Fruit fly (Drosophila melanogaster) whole organism, embryonic: ENCODE data around the gene CG3434.
A peak's percentile ranks its signal among the peaks of the same experiment; 100 is the strongest.

Source experiments
- Atf6 ChIP-seq: fragments of 200-800 bp; sonication (Bioruptor generic); IDR thresholded peaks from 2 replicates; pipeline ENCODE4 v1.3.6; 2022; ENCODE audit warnings: missing biosample characterization, missing genetic modification characterization
- CG10267 ChIP-seq: fragments of 200-800 bp; sonication (Bioruptor generic); optimal IDR thresholded peaks from 2 replicates; lab custom pipeline; 2018; ENCODE audit warnings: missing biosample characterization, mild to moderate bottlenecking, missing genetic modification characterization, moderate library complexity
- CG10366 ChIP-seq: fragments of 200-800 bp; sonication (Bioruptor generic); IDR thresholded peaks from 2 replicates; pipeline ENCODE4 v1.3.6; 2022; ENCODE audit warnings: missing biosample characterization, missing genetic modification characterization
- CG11696 ChIP-seq: fragments of 200-800 bp; sonication (Bioruptor generic); IDR thresholded peaks from 2 replicates; pipeline ENCODE4 v1.3.6; 2022; ENCODE audit warnings: missing biosample characterization, missing genetic modification characterization
- CG12299 ChIP-seq: fragments of 200-800 bp; sonication (Bioruptor generic); optimal IDR thresholded peaks from 2 replicates; lab custom pipeline; 2018; ENCODE audit warnings: missing biosample characterization, mild to moderate bottlenecking, missing genetic modification characterization
- CG12744 ChIP-seq: fragments of 200-800 bp; sonication (Bioruptor generic); optimal IDR thresholded peaks from 2 replicates; lab custom pipeline; 2016; ENCODE audit warnings: missing biosample characterization, missing genetic modification characterization
- CG13775 ChIP-seq: fragments of 200-800 bp; sonication (Bioruptor generic); optimal IDR thresholded peaks from 3 replicates; lab custom pipeline; 2017; ENCODE audit warnings: missing biosample characterization, mild to moderate bottlenecking, missing genetic modification characterization
- CG13894 ChIP-seq: fragments of 200-800 bp; sonication (Bioruptor generic); optimal IDR thresholded peaks from 3 replicates; lab custom pipeline; 2018; ENCODE audit warnings: missing biosample characterization, mild to moderate bottlenecking, missing genetic modification characterization, moderate library complexity
- CG14014 ChIP-seq: fragments of 200-800 bp; sonication (Bioruptor generic); IDR thresholded peaks from 2 replicates; pipeline ENCODE4 v1.3.6; 2022; ENCODE audit warnings: missing biosample characterization, missing genetic modification characterization
- CG14667 ChIP-seq: fragments of 200-800 bp; sonication (Bioruptor generic); IDR thresholded peaks from 2 replicates; pipeline ENCODE4 v1.3.6; 2022; ENCODE audit warnings: missing biosample characterization, missing genetic modification characterization
- CG14710 ChIP-seq: fragments of 200-800 bp; sonication (Bioruptor generic); optimal IDR thresholded peaks from 3 replicates; lab custom pipeline; 2019; ENCODE audit warnings: missing biosample characterization, mild to moderate bottlenecking, missing genetic modification characterization, moderate library complexity
- CG14860 ChIP-seq: fragments of 200-800 bp; sonication (Bioruptor generic); IDR thresholded peaks from 3 replicates; pipeline ENCODE4 v1.3.6; 2022; ENCODE audit warnings: missing biosample characterization, missing genetic modification characterization; ENCODE audit not compliant: partially characterized antibody
- CG15269 ChIP-seq: fragments of 200-800 bp; sonication (Bioruptor generic); optimal IDR thresholded peaks from 2 replicates; lab custom pipeline; 2018; ENCODE audit warnings: missing biosample characterization, mild to moderate bottlenecking, missing genetic modification characterization, moderate library complexity
- CG1602 ChIP-seq: fragments of 200-800 bp; sonication (Bioruptor generic); optimal IDR thresholded peaks from 3 replicates; lab custom pipeline; 2016; ENCODE audit warnings: missing biosample characterization, missing genetic modification characterization
- CG17385 ChIP-seq: fragments of 200-800 bp; sonication (Bioruptor generic); optimal IDR thresholded peaks from 3 replicates; lab custom pipeline; 2018; ENCODE audit warnings: missing biosample characterization, mild to moderate bottlenecking, missing genetic modification characterization
- CG17912 ChIP-seq: fragments of 200-800 bp; sonication (Bioruptor generic); optimal IDR thresholded peaks from 2 replicates; lab custom pipeline; 2018; ENCODE audit warnings: missing biosample characterization, mild to moderate bottlenecking, missing genetic modification characterization
- CG2120 ChIP-seq: fragments of 200-800 bp; sonication (Bioruptor generic); optimal IDR thresholded peaks from 3 replicates; lab custom pipeline; 2016; ENCODE audit warnings: missing biosample characterization, missing genetic modification characterization
- CG30020 ChIP-seq: fragments of 200-800 bp; optimal IDR thresholded peaks from 2 replicates; lab custom pipeline; 2019; ENCODE audit warnings: missing biosample characterization, mild to moderate bottlenecking, missing genetic modification characterization, moderate library complexity
- CG3065 ChIP-seq: fragments of 200-800 bp; sonication (Bioruptor generic); optimal IDR thresholded peaks from 2 replicates; lab custom pipeline; 2016; ENCODE audit warnings: missing biosample characterization, missing genetic modification characterization
- CG32532 ChIP-seq: fragments of 200-800 bp; sonication (Bioruptor generic); IDR thresholded peaks from 2 replicates; pipeline ENCODE4 v1.3.6; 2022; ENCODE audit warnings: missing biosample characterization, missing genetic modification characterization
- CG4282 ChIP-seq: fragments of 200-800 bp; sonication (Bioruptor generic); optimal IDR thresholded peaks from 2 replicates; lab custom pipeline; 2016; ENCODE audit warnings: missing biosample characterization, missing genetic modification characterization
- CG4707 ChIP-seq: fragments of 200-800 bp; sonication (Bioruptor generic); optimal IDR thresholded peaks from 2 replicates; lab custom pipeline; 2018; ENCODE audit warnings: missing biosample characterization, mild to moderate bottlenecking, missing genetic modification characterization, moderate library complexity
- CG6654 ChIP-seq: fragments of 200-800 bp; sonication (Bioruptor generic); optimal IDR thresholded peaks from 2 replicates; lab custom pipeline; 2017; ENCODE audit warnings: missing biosample characterization, mild to moderate bottlenecking, missing genetic modification characterization
- Chrac-16 ChIP-seq: fragments of 200-800 bp; sonication (Bioruptor generic); optimal IDR thresholded peaks from 3 replicates; lab custom pipeline; 2016; ENCODE audit warnings: missing biosample characterization, missing genetic modification characterization
- Dek ChIP-seq: fragments of 200-800 bp; sonication (Bioruptor generic); optimal IDR thresholded peaks from 3 replicates; lab custom pipeline; 2019; ENCODE audit warnings: missing biosample characterization, mild to moderate bottlenecking, missing genetic modification characterization, moderate library complexity
- Dip2 ChIP-seq: fragments of 200-800 bp; sonication (Bioruptor generic); IDR thresholded peaks from 2 replicates; pipeline ENCODE4 v1.3.6; 2022; ENCODE audit warnings: missing biosample characterization, missing genetic modification characterization
- Doc3 ChIP-seq: fragments of 200-800 bp; sonication (Bioruptor generic); IDR thresholded peaks from 3 replicates; pipeline ENCODE4 v1.3.6; 2022; ENCODE audit warnings: missing biosample characterization, missing genetic modification characterization; ENCODE audit not compliant: partially characterized antibody
- HLH54F ChIP-seq: fragments of 200-800 bp; sonication (Bioruptor generic); optimal IDR thresholded peaks from 3 replicates; lab custom pipeline; 2016; ENCODE audit warnings: missing biosample characterization, missing genetic modification characterization
- Hmr ChIP-seq: fragments of 200-800 bp; sonication (Bioruptor generic); optimal IDR thresholded peaks from 3 replicates; lab custom pipeline; 2017; ENCODE audit warnings: mild to moderate bottlenecking, missing biosample characterization, missing genetic modification reagents, missing genetic modification characterization
- Hmx ChIP-seq: fragments of 200-800 bp; sonication (Bioruptor generic); optimal IDR thresholded peaks from 2 replicates; lab custom pipeline; 2016; ENCODE audit warnings: missing biosample characterization, missing genetic modification characterization
- Hsf ChIP-seq: fragments of 200-800 bp; sonication (Bioruptor generic); optimal IDR thresholded peaks from 3 replicates; lab custom pipeline; 2016; ENCODE audit warnings: missing biosample characterization, missing genetic modification characterization
- Med ChIP-seq: fragments of 200-800 bp; sonication (Bioruptor generic); peaks from one replicate; lab custom pipeline; 2016; ENCODE audit warnings: missing biosample characterization, missing genetic modification characterization, mild to moderate bottlenecking, inconsistent platforms, moderate library complexity
- Oaz ChIP-seq: fragments of 200-800 bp; sonication (Bioruptor generic); IDR thresholded peaks from 2 replicates; pipeline ENCODE4 v1.3.6; 2022; ENCODE audit warnings: missing biosample characterization, missing genetic modification characterization
- Opbp ChIP-seq: fragments of 200-800 bp; sonication (Bioruptor generic); IDR thresholded peaks from 3 replicates; pipeline ENCODE4 v1.3.6; 2022; ENCODE audit warnings: missing biosample characterization, missing genetic modification characterization; ENCODE audit not compliant: partially characterized antibody
- Stat92E ChIP-seq, 3 experiments: fragments of >200 bp in 2 of 3; fragments of 200-800 bp in 1 of 3; sonication (Bioruptor generic) in 1 of 3; optimal IDR thresholded peaks; 2 replicates each; lab custom pipeline; 2017 to 2019; ENCODE audit warnings: missing biosample characterization in 3 of 3, missing genetic modification characterization in 3 of 3, mild to moderate bottlenecking in 1 of 3, moderate library complexity in 1 of 3
- Trl ChIP-seq, 3 experiments: fragments of >200 bp in 2 of 3; fragments of 200-800 bp in 1 of 3; sonication (Bioruptor generic) in 1 of 3; optimal IDR thresholded peaks; 2 replicates in 1 of 3; 3 replicates in 2 of 3; lab custom pipeline; 2016 to 2017; ENCODE audit warnings: missing biosample characterization in 1 of 3, missing genetic modification characterization in 1 of 3
- Usf ChIP-seq: fragments of 200-800 bp; sonication (Bioruptor generic); optimal IDR thresholded peaks from 2 replicates; lab custom pipeline; 2017; ENCODE audit warnings: missing genotype, missing biosample characterization, missing genetic modification characterization
- bbx ChIP-seq: fragments of 200-800 bp; sonication (Bioruptor generic); IDR thresholded peaks from 2 replicates; pipeline ENCODE4 v1.3.6; 2022; ENCODE audit warnings: missing biosample characterization, missing genetic modification characterization; ENCODE audit not compliant: partially characterized antibody
- bsh ChIP-seq, 2 experiments: fragments of 200-800 bp; sonication (Bioruptor generic); optimal IDR thresholded peaks; 2 replicates each; lab custom pipeline; 2017 to 2018; ENCODE audit warnings: mild to moderate bottlenecking in 2 of 2, missing biosample characterization in 2 of 2, missing genetic modification characterization in 2 of 2, moderate library complexity in 1 of 2
- btn ChIP-seq: fragments of 200-800 bp; sonication (Bioruptor generic); optimal IDR thresholded peaks from 2 replicates; lab custom pipeline; 2016; ENCODE audit warnings: missing biosample characterization, missing genetic modification characterization
- ci ChIP-seq: fragments of 200-800 bp; sonication (Bioruptor generic); IDR thresholded peaks from 3 replicates; pipeline ENCODE4 v1.3.6; 2022; ENCODE audit warnings: missing biosample characterization, missing genetic modification characterization
- dm ChIP-seq: fragments of 200-800 bp; sonication (Bioruptor generic); optimal IDR thresholded peaks from 3 replicates; lab custom pipeline; 2016; ENCODE audit warnings: missing biosample characterization, missing genetic modification characterization
- dmrt11E ChIP-seq: fragments of 200-800 bp; sonication (Bioruptor generic); optimal IDR thresholded peaks from 3 replicates; lab custom pipeline; 2018; ENCODE audit warnings: missing biosample characterization, mild to moderate bottlenecking, missing genetic modification characterization, moderate library complexity
- jumu ChIP-seq: fragments of 200-800 bp; sonication (Bioruptor generic); optimal IDR thresholded peaks from 3 replicates; lab custom pipeline; 2016; ENCODE audit warnings: missing biosample characterization, missing genetic modification characterization
- lab ChIP-seq: fragments of 200-800 bp; sonication (Bioruptor generic); optimal IDR thresholded peaks from 3 replicates; lab custom pipeline; 2017; ENCODE audit warnings: missing biosample characterization, missing genetic modification characterization, mild to moderate bottlenecking, moderate library complexity, missing genetic modification reagents
- pb ChIP-seq: fragments of 200-800 bp; sonication (Bioruptor generic); optimal IDR thresholded peaks from 3 replicates; lab custom pipeline; 2016; ENCODE audit warnings: missing biosample characterization, missing genetic modification characterization
- pnt ChIP-seq: fragments of 200-800 bp; sonication (Bioruptor generic); optimal IDR thresholded peaks from 3 replicates; lab custom pipeline; 2016; ENCODE audit warnings: missing biosample characterization, missing genetic modification characterization
- ranshi ChIP-seq: fragments of 200-800 bp; sonication (Bioruptor generic); IDR thresholded peaks from 2 replicates; pipeline ENCODE4 v1.3.6; 2022; ENCODE audit warnings: missing biosample characterization, missing genetic modification characterization
- row ChIP-seq: fragments of 200-800 bp; sonication (Bioruptor generic); IDR thresholded peaks from 3 replicates; pipeline ENCODE4 v1.3.6; 2022; ENCODE audit warnings: missing biosample characterization, missing genetic modification characterization
- stc ChIP-seq: fragments of 200-800 bp; sonication (Bioruptor generic); IDR thresholded peaks from 2 replicates; pipeline ENCODE4 v1.3.6; 2022; ENCODE audit warnings: missing biosample characterization, missing genetic modification characterization

Gene CG3434

dm6 chr3L:9435315-9435714 is 25.3 kb downstream of the CG3434 start, which contains the start of gene CG42526 (continued):
- TF ChIP-seq CG17912, result no peak
- no peak for TF ChIP-seq dmrt11E (tag; lab: Kevin White, UChicago)
- no peak for TF ChIP-seq CG4707 (GFP tag; lab: Kevin White, UChicago)
- TF ChIP-seq Doc3 (GFP tag; lab: Robert Waterston, UW), result peak; percentile 61
- peak; percentile 5 for TF ChIP-seq pb (GFP tag; lab: Kevin White, UChicago)
- peak; percentile 62 for TF ChIP-seq Hmr (GFP tag; lab: Kevin White, UChicago)
- peak; percentile 36 for TF ChIP-seq CG12744
- peak; percentile 1 for TF ChIP-seq CG13775 (GFP tag; lab: Kevin White, UChicago)
- TF ChIP-seq CG15269 (tag; lab: Kevin White, UChicago), result peak; percentile 48
- TF ChIP-seq CG13894 (tag; lab: Kevin White, UChicago), result peak; percentile 4
- TF ChIP-seq Trl (optimal IDR thresholded peaks at IDR 0.05; lab: Kevin White, UChicago), result no peak
- peak; percentile 37 for TF ChIP-seq Trl (GFP tag; optimal IDR thresholded peaks at IDR 0.05; lab: Kevin White, UChicago)
- peak in 1 of 2 experiments; percentile 28 for TF ChIP-seq bsh (GFP tag; optimal IDR thresholded peaks at IDR 0.05; lab: Kevin White, UChicago)
- TF ChIP-seq HLH54F (GFP tag; lab: Kevin White, UChicago), result peak; percentile 52
- no peak for TF ChIP-seq btn (GFP tag; lab: Kevin White, UChicago)
- TF ChIP-seq Hsf (GFP tag; lab: Kevin White, UChicago), result peak; percentile 63
- TF ChIP-seq Opbp, result 0 out of 3 replicates have a peak, but pooled peaks have one; percentile 47
- TF ChIP-seq CG3065 (GFP tag; lab: Kevin White, UChicago), result no peak
- peak; percentile 28 for TF ChIP-seq CG12299 (tag; lab: Kevin White, UChicago)
- no peak for TF ChIP-seq pnt (GFP tag; lab: Kevin White, UChicago)
- no peak for TF ChIP-seq jumu
- peak; percentile 55 for TF ChIP-seq lab (GFP tag; lab: Kevin White, UChicago)
- peak; percentile 35 for TF ChIP-seq Hmx (GFP tag; lab: Kevin White, UChicago)
- TF ChIP-seq stc (GFP tag; lab: Robert Waterston, UW), result no peak
- peak; percentile 55 for TF ChIP-seq CG10366 (GFP tag; lab: Robert Waterston, UW)
- no peak for TF ChIP-seq ranshi (GFP tag; lab: Robert Waterston, UW)
- no peak for TF ChIP-seq Stat92E (GFP tag; optimal IDR thresholded peaks at IDR 0.05; lab: Kevin White, UChicago)
- no peak for TF ChIP-seq CG6654 (GFP tag; lab: Kevin White, UChicago)
- no peak for TF ChIP-seq CG14860 (GFP tag; lab: Robert Waterston, UW)
- TF ChIP-seq CG14667 (GFP tag; lab: Robert Waterston, UW), result no peak
- peak; percentile 80 for TF ChIP-seq CG2120 (GFP tag; lab: Kevin White, UChicago)
- TF ChIP-seq ci (GFP tag; lab: Robert Waterston, UW), result peak; percentile 70
- peak; percentile 39 for TF ChIP-seq CG14710 (tag; lab: Kevin White, UChicago)
- TF ChIP-seq row (GFP tag; lab: Robert Waterston, UW), result peak; percentile 75
- peak; percentile 34 for TF ChIP-seq dm
- peak; percentile 63; the same call in 1 of the 2 replicates for TF ChIP-seq Atf6 (GFP tag; lab: Robert Waterston, UW)
- peak; percentile 96 for TF ChIP-seq Med (GFP tag; lab: Kevin White, UChicago)
- TF ChIP-seq CG10267, result peak; percentile 93
- TF ChIP-seq Usf (GFP tag; lab: Kevin White, UChicago), result no peak
- TF ChIP-seq CG14014 (GFP tag; lab: Robert Waterston, UW), result peak; percentile 73
- peak; percentile 44; the same call in 1 of the 2 replicates for TF ChIP-seq CG32532 (GFP tag; lab: Robert Waterston, UW)
- peak; percentile 53; the same call in 1 of the 2 replicates for TF ChIP-seq bbx (GFP tag; lab: Robert Waterston, UW)
- no peak for TF ChIP-seq CG30020 (tag; lab: Kevin White, UChicago)
- TF ChIP-seq Dip2 (GFP tag; lab: Robert Waterston, UW), result no peak
- peak; percentile 49 for TF ChIP-seq CG17385 (GFP tag; lab: Kevin White, UChicago)
- peak; percentile 16 for TF ChIP-seq CG1602 (GFP tag; lab: Kevin White, UChicago)
- TF ChIP-seq Oaz (GFP tag; lab: Robert Waterston, UW), result no peak
- no peak for TF ChIP-seq Dek
- TF ChIP-seq CG4282 (GFP tag; lab: Kevin White, UChicago), result no peak
- peak; percentile 36 for TF ChIP-seq Chrac-16
- no peak for TF ChIP-seq CG11696 (GFP tag; lab: Robert Waterston, UW)
